Fruit fly (Drosophila melanogaster) whole organism, embryonic: Measurements from ENCODE around the gene CG14440.
A peak's percentile ranks its signal among the peaks of the same experiment; 100 is the strongest.

ENCODE experiments used
- Atf6 ChIP-seq: fragments of 200-800 bp; sonication (Bioruptor generic); IDR thresholded peaks from 2 replicates; pipeline ENCODE4 v1.3.6; 2022; ENCODE audit warnings: missing biosample characterization, missing genetic modification characterization
- Bteb2 ChIP-seq: fragments of 200-800 bp; sonication (Bioruptor generic); optimal IDR thresholded peaks from 2 replicates; lab custom pipeline; 2016; ENCODE audit warnings: missing biosample characterization, missing genetic modification characterization
- CG10209 ChIP-seq: fragments of 200-800 bp; sonication (Bioruptor generic); optimal IDR thresholded peaks from 3 replicates; lab custom pipeline; 2017; ENCODE audit warnings: missing biosample characterization, mild to moderate bottlenecking, missing genetic modification characterization, missing genetic modification reagents
- CG10431 ChIP-seq: fragments of 200-800 bp; sonication (Bioruptor generic); optimal IDR thresholded peaks from 3 replicates; lab custom pipeline; 2018; ENCODE audit warnings: missing biosample characterization, mild to moderate bottlenecking, missing genetic modification characterization
- CG11247 ChIP-seq: fragments of 200-800 bp; sonication (Bioruptor generic); IDR thresholded peaks from 2 replicates; pipeline ENCODE4 v1.3.6; 2022; ENCODE audit warnings: missing biosample characterization, missing genetic modification characterization
- CG11696 ChIP-seq: fragments of 200-800 bp; sonication (Bioruptor generic); IDR thresholded peaks from 2 replicates; pipeline ENCODE4 v1.3.6; 2022; ENCODE audit warnings: missing biosample characterization, missing genetic modification characterization
- CG12744 ChIP-seq: fragments of 200-800 bp; sonication (Bioruptor generic); optimal IDR thresholded peaks from 2 replicates; lab custom pipeline; 2016; ENCODE audit warnings: missing biosample characterization, missing genetic modification characterization
- CG14050 ChIP-seq: fragments of 200-800 bp; sonication (Bioruptor generic); IDR thresholded peaks from 3 replicates; pipeline ENCODE4 v1.3.6; 2022; ENCODE audit warnings: missing biosample characterization, missing genetic modification characterization
- CG15479 ChIP-seq: fragments of 200-800 bp; sonication (Bioruptor generic); optimal IDR thresholded peaks from 3 replicates; lab custom pipeline; 2019; ENCODE audit warnings: missing biosample characterization, mild to moderate bottlenecking, missing genetic modification characterization, moderate library complexity
- CG15696 ChIP-seq: fragments of 200-800 bp; sonication (Bioruptor generic); optimal IDR thresholded peaks from 2 replicates; lab custom pipeline; 2019; ENCODE audit warnings: missing biosample characterization, mild to moderate bottlenecking, missing genetic modification characterization, moderate library complexity
- CG1647 ChIP-seq: fragments of 200-800 bp; sonication (Bioruptor generic); optimal IDR thresholded peaks from 3 replicates; lab custom pipeline; 2016; ENCODE audit warnings: missing biosample characterization, missing genetic modification characterization
- CG16863 ChIP-seq: fragments of 200-800 bp; sonication (Bioruptor generic); optimal IDR thresholded peaks from 3 replicates; lab custom pipeline; 2016; ENCODE audit warnings: missing biosample characterization, missing genetic modification characterization
- CG17359 ChIP-seq: fragments of 200-800 bp; sonication (Bioruptor generic); optimal IDR thresholded peaks from 3 replicates; lab custom pipeline; 2018; ENCODE audit warnings: missing biosample characterization, mild to moderate bottlenecking, missing genetic modification characterization, moderate library complexity
- CG17829 ChIP-seq: fragments of 200-800 bp; optimal IDR thresholded peaks from 2 replicates; lab custom pipeline; 2019; ENCODE audit warnings: missing biosample characterization, mild to moderate bottlenecking, missing genetic modification characterization, moderate library complexity
- CG18599 ChIP-seq: fragments of 200-800 bp; sonication (Bioruptor generic); optimal IDR thresholded peaks from 3 replicates; lab custom pipeline; 2017; ENCODE audit warnings: missing biosample characterization, missing genetic modification characterization, mild to moderate bottlenecking, moderate library complexity, missing genetic modification reagents
- CG31365 ChIP-seq: fragments of 200-800 bp; sonication (Bioruptor generic); optimal IDR thresholded peaks from 2 replicates; lab custom pipeline; 2018; ENCODE audit warnings: missing biosample characterization, mild to moderate bottlenecking, missing genetic modification characterization
- CG6689 ChIP-seq: fragments of 200-800 bp; sonication (Bioruptor generic); IDR thresholded peaks from 2 replicates; pipeline ENCODE4 v1.3.6; 2022; ENCODE audit warnings: missing biosample characterization, missing genetic modification characterization
- CG7372 ChIP-seq: fragments of 200-800 bp; sonication (Bioruptor generic); IDR thresholded peaks from 2 replicates; pipeline ENCODE4 v1.3.6; 2022; ENCODE audit warnings: missing biosample characterization, missing genetic modification characterization
- CG8290 ChIP-seq, 3 experiments: fragments of 200-800 bp; sonication (Bioruptor generic); optimal IDR thresholded peaks; 2 replicates each; lab custom pipeline; 2016 to 2019; ENCODE audit warnings: missing biosample characterization in 3 of 3, missing genetic modification characterization in 3 of 3, mild to moderate bottlenecking in 2 of 3, moderate library complexity in 1 of 3
- CG9817 ChIP-seq: fragments of 200-800 bp; sonication (Bioruptor generic); optimal IDR thresholded peaks from 2 replicates; lab custom pipeline; 2018; ENCODE audit warnings: missing biosample characterization, mild to moderate bottlenecking, missing genetic modification characterization, moderate library complexity
- CkIIα-i1 ChIP-seq: fragments of 200-800 bp; sonication (Bioruptor generic); IDR thresholded peaks from 2 replicates; pipeline ENCODE4 v1.3.6; 2022; ENCODE audit warnings: missing biosample characterization, missing genetic modification characterization
- D19A ChIP-seq: fragments of 200-800 bp; optimal IDR thresholded peaks from 3 replicates; lab custom pipeline; 2019; ENCODE audit warnings: missing biosample characterization, mild to moderate bottlenecking, missing genetic modification characterization, moderate library complexity
- Fer3 ChIP-seq: fragments of 200-800 bp; sonication (Bioruptor generic); optimal IDR thresholded peaks from 2 replicates; lab custom pipeline; 2018; ENCODE audit warnings: missing biosample characterization, mild to moderate bottlenecking, missing genetic modification characterization, moderate library complexity
- HLH3B ChIP-seq: fragments of 200-800 bp; sonication (Bioruptor generic); IDR thresholded peaks from 2 replicates; pipeline ENCODE4 v1.3.6; 2022; ENCODE audit warnings: missing biosample characterization, missing genetic modification characterization
- Hand ChIP-seq: fragments of 200-800 bp; sonication (Bioruptor generic); optimal IDR thresholded peaks from 2 replicates; lab custom pipeline; 2017; ENCODE audit warnings: mild to moderate bottlenecking, missing biosample characterization, missing genetic modification reagents, missing genetic modification characterization
- HmgZ ChIP-seq: fragments of 200-800 bp; sonication (Bioruptor generic); optimal IDR thresholded peaks from 2 replicates; lab custom pipeline; 2018; ENCODE audit warnings: missing biosample characterization, mild to moderate bottlenecking, missing genetic modification characterization
- Hmr ChIP-seq: fragments of 200-800 bp; sonication (Bioruptor generic); optimal IDR thresholded peaks from 3 replicates; lab custom pipeline; 2017; ENCODE audit warnings: mild to moderate bottlenecking, missing biosample characterization, missing genetic modification reagents, missing genetic modification characterization
- Hsf ChIP-seq: fragments of 200-800 bp; sonication (Bioruptor generic); optimal IDR thresholded peaks from 3 replicates; lab custom pipeline; 2016; ENCODE audit warnings: missing biosample characterization, missing genetic modification characterization
- Lhr ChIP-seq: fragments of 200-800 bp; sonication (Bioruptor generic); optimal IDR thresholded peaks from 3 replicates; lab custom pipeline; 2017; ENCODE audit warnings: mild to moderate bottlenecking, missing biosample characterization, missing genetic modification reagents, missing genetic modification characterization
- Nf-YC ChIP-seq: fragments of 200-800 bp; optimal IDR thresholded peaks from 3 replicates; lab custom pipeline; 2019; ENCODE audit warnings: missing biosample characterization, mild to moderate bottlenecking, missing genetic modification characterization, moderate library complexity
- Oli ChIP-seq: fragments of 200-800 bp; sonication (Bioruptor generic); optimal IDR thresholded peaks from 2 replicates; lab custom pipeline; 2018; ENCODE audit warnings: missing biosample characterization, mild to moderate bottlenecking, missing genetic modification characterization, moderate library complexity
- Optix ChIP-seq: fragments of 200-800 bp; sonication (Bioruptor generic); IDR thresholded peaks from 3 replicates; pipeline ENCODE4 v1.3.6; 2022; ENCODE audit warnings: missing biosample characterization, missing genetic modification characterization
- Spps ChIP-seq: fragments of 200-800 bp; sonication (Bioruptor generic); optimal IDR thresholded peaks from 2 replicates; lab custom pipeline; 2018; ENCODE audit warnings: missing biosample characterization, mild to moderate bottlenecking, missing genetic modification characterization
- TFAM ChIP-seq: fragments of 200-800 bp; sonication (Bioruptor generic); optimal IDR thresholded peaks from 2 replicates; lab custom pipeline; 2017; ENCODE audit warnings: missing biosample characterization, missing genetic modification characterization, inconsistent platforms
- ac ChIP-seq: fragments of 200-800 bp; sonication (Bioruptor generic); optimal IDR thresholded peaks from 3 replicates; lab custom pipeline; 2017; ENCODE audit warnings: missing biosample characterization, mild to moderate bottlenecking, missing genetic modification characterization
- ase ChIP-seq: fragments of 200-800 bp; sonication (Bioruptor generic); IDR thresholded peaks from 3 replicates; pipeline ENCODE4 v1.3.6; 2022; ENCODE audit warnings: missing biosample characterization, missing genetic modification characterization
- caup ChIP-seq: fragments of 200-800 bp; sonication (Bioruptor generic); optimal IDR thresholded peaks from 3 replicates; lab custom pipeline; 2017; ENCODE audit warnings: missing biosample characterization, mild to moderate bottlenecking, missing genetic modification characterization, moderate library complexity; ENCODE audit not compliant: severe bottlenecking
- chinmo ChIP-seq: fragments of 200-800 bp; sonication (Bioruptor generic); IDR thresholded peaks from 4 replicates; pipeline ENCODE4 v1.3.6; 2022; ENCODE audit warnings: missing biosample characterization, missing genetic modification characterization; ENCODE audit not compliant: partially characterized antibody
- crc ChIP-seq: fragments of 200-800 bp; sonication (Bioruptor generic); optimal IDR thresholded peaks from 2 replicates; lab custom pipeline; 2016; ENCODE audit warnings: missing biosample characterization, missing genetic modification characterization
- crol ChIP-seq: fragments of 200-800 bp; sonication (Bioruptor generic); IDR thresholded peaks from 2 replicates; pipeline ENCODE4 v1.3.6; 2022; ENCODE audit warnings: missing biosample characterization, missing genetic modification characterization
- eyg ChIP-seq: fragments of 200-800 bp; sonication (Bioruptor generic); optimal IDR thresholded peaks from 3 replicates; lab custom pipeline; 2016; ENCODE audit warnings: missing biosample characterization, missing genetic modification characterization
- gsb-n ChIP-seq: fragments of 200-800 bp; sonication (Bioruptor generic); optimal IDR thresholded peaks from 3 replicates; lab custom pipeline; 2018; ENCODE audit warnings: missing biosample characterization, mild to moderate bottlenecking, missing genetic modification characterization
- hkb ChIP-seq, 2 experiments: fragments of 200-800 bp in 1 of 2; fragments of >200 bp in 1 of 2; sonication (Bioruptor generic) in 1 of 2; IDR thresholded peaks in 1 of 2; optimal IDR thresholded peaks in 1 of 2; 2 replicates each; pipeline versions ENCODE4 v1.3.6 to Lab custom; 2017 to 2022; ENCODE audit warnings: missing biosample characterization in 1 of 2, missing genetic modification characterization in 1 of 2
- jing ChIP-seq: fragments of 200-800 bp; sonication (Bioruptor generic); optimal IDR thresholded peaks from 2 replicates; lab custom pipeline; 2018; ENCODE audit warnings: missing biosample characterization, mild to moderate bottlenecking, missing genetic modification characterization
- luna ChIP-seq: fragments of 200-800 bp; sonication (Bioruptor generic); optimal IDR thresholded peaks from 2 replicates; lab custom pipeline; 2016; ENCODE audit warnings: missing biosample characterization, missing genetic modification characterization
- pnt ChIP-seq: fragments of 200-800 bp; sonication (Bioruptor generic); optimal IDR thresholded peaks from 3 replicates; lab custom pipeline; 2016; ENCODE audit warnings: missing biosample characterization, missing genetic modification characterization
- slou ChIP-seq: fragments of 200-800 bp; sonication (Bioruptor generic); optimal IDR thresholded peaks from 3 replicates; lab custom pipeline; 2016; ENCODE audit warnings: missing biosample characterization, missing genetic modification characterization
- so ChIP-seq: fragments of 200-800 bp; sonication (Bioruptor generic); IDR thresholded peaks from 3 replicates; pipeline ENCODE4 v1.3.6; 2022; ENCODE audit warnings: missing biosample characterization, missing genetic modification characterization
- tup ChIP-seq: fragments of 200-800 bp; sonication (Bioruptor generic); optimal IDR thresholded peaks from 2 replicates; lab custom pipeline; 2016; ENCODE audit warnings: missing biosample characterization, mild to moderate bottlenecking, missing genetic modification characterization, moderate library complexity

Gene CG14440

DNA sequence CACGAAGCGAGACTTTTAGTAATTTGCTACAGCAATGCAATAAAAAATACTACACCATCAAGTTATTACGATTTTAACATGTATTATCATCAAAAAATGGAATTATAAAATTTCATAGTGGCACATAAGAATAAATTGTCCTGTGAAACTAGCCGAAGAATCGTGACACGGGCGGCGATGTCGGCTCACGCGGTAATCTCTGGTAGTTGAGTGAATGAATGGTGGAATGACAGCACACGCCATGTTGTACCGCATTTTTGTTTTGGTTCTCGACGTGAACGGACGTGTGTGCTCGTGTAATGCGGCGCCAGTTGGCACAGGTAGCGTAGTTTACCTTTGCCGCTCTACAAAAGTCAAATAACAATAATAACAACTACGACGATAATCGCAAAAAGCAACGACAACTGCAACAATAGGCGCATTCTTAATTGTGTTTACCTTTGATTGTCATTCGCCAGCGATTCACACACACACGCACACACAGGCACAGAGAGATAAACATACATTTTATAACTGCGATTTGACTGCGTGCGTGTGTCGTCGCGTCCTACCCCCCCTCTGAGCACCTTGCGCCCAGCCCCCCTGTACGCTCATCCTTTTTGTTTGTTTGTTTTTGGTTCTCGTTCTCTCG lies 1.0 kb upstream of the CG14440 start, which contains the start of gene CG14441 (continued):
- peak; percentile 78 for TF ChIP-seq CG15479 (GFP tag; lab: Kevin White, UChicago)
- TF ChIP-seq CG14050 (GFP tag; lab: Robert Waterston, UW), result no peak
- peak; percentile 10 for TF ChIP-seq CG15696
- TF ChIP-seq CG11696 (GFP tag; lab: Robert Waterston, UW), result no peak
- no peak for TF ChIP-seq CG10431 (GFP tag; lab: Kevin White, UChicago)
- peak; percentile 60 for TF ChIP-seq Nf-YC (tag; lab: Kevin White, UChicago)
- TF ChIP-seq crc (GFP tag; lab: Kevin White, UChicago), result no peak
- peak; percentile 23 for TF ChIP-seq CG31365 (tag; lab: Kevin White, UChicago)
- peak; percentile 80 for TF ChIP-seq Hmr (GFP tag; lab: Kevin White, UChicago)
- no peak for TF ChIP-seq TFAM (GFP tag; lab: Kevin White, UChicago)
- no peak for TF ChIP-seq CG6689
- TF ChIP-seq CG10209 (GFP tag; lab: Kevin White, UChicago), result peak; percentile 21
- TF ChIP-seq HmgZ (tag; lab: Kevin White, UChicago), result peak; percentile 62
- TF ChIP-seq CG11247 (GFP tag; lab: Robert Waterston, UW), result no peak
- TF ChIP-seq jing (GFP tag; lab: Kevin White, UChicago), result no peak
- no peak for TF ChIP-seq CG9817
- no peak for TF ChIP-seq eyg (GFP tag; lab: Kevin White, UChicago)
- peak; percentile 79 for TF ChIP-seq CG18599 (GFP tag; lab: Kevin White, UChicago)
- peak; percentile 34 for TF ChIP-seq D19A (tag; lab: Kevin White, UChicago)
- peak; percentile 47 for TF ChIP-seq Bteb2
- peak; percentile 26 for TF ChIP-seq Hsf (GFP tag; lab: Kevin White, UChicago)
- TF ChIP-seq chinmo (GFP tag; lab: Robert Waterston, UW), result peak; percentile 98
- no peak for TF ChIP-seq CG1647 (GFP tag; lab: Kevin White, UChicago)
- TF ChIP-seq luna (GFP tag; lab: Kevin White, UChicago), result peak; percentile 21
- peak; percentile 78 for TF ChIP-seq crol (GFP tag; lab: Robert Waterston, UW)
- no peak for TF ChIP-seq CG7372 (GFP tag; lab: Robert Waterston, UW)
- 0 out of 3 replicates have a peak, but pooled peaks have one; percentile 21 for TF ChIP-seq ase (GFP tag; lab: Robert Waterston, UW)
- no peak for TF ChIP-seq pnt (GFP tag; lab: Kevin White, UChicago)
- TF ChIP-seq slou, result no peak
- TF ChIP-seq Optix (GFP tag; lab: Robert Waterston, UW), result no peak
- TF ChIP-seq Lhr (GFP tag; lab: Kevin White, UChicago), result no peak
- peak; percentile 32 for TF ChIP-seq Fer3 (tag; lab: Kevin White, UChicago)
- no peak for TF ChIP-seq HLH3B (GFP tag; lab: Robert Waterston, UW)
- no peak for TF ChIP-seq CG16863 (GFP tag; lab: Kevin White, UChicago)
- TF ChIP-seq Hand (GFP tag; lab: Kevin White, UChicago), result peak; percentile 63
- no peak for TF ChIP-seq hkb (optimal IDR thresholded peaks at IDR 0.05; lab: Kevin White, UChicago)
- peak; percentile 53 for TF ChIP-seq hkb (GFP tag; IDR thresholded peaks at IDR 0.05; lab: Robert Waterston, UW)
- peak; percentile 57; the same call in 1 of the 3 replicates for TF ChIP-seq so
- peak; percentile 80 for TF ChIP-seq caup
- TF ChIP-seq CG12744 (GFP tag; lab: Kevin White, UChicago), result peak; percentile 41
- no peak for TF ChIP-seq CkIIα-i1 (GFP tag; lab: Robert Waterston, UW)
- TF ChIP-seq tup (GFP tag; lab: Kevin White, UChicago), result no peak
- TF ChIP-seq Spps (tag; lab: Kevin White, UChicago), result peak; percentile 22
- peak; percentile 28 for TF ChIP-seq gsb-n (tag; lab: Kevin White, UChicago)
- peak; percentile 30 for TF ChIP-seq CG17359 (tag; lab: Kevin White, UChicago)
- peak; percentile 47 for TF ChIP-seq CG17829 (tag; lab: Kevin White, UChicago)
- peak; percentile 46; the same call in 1 of the 2 replicates for TF ChIP-seq Atf6
- TF ChIP-seq CG8290 (GFP tag; optimal IDR thresholded peaks at IDR 0.05; lab: Kevin White, UChicago), result no peak
- peak; percentile 1 to 55 for TF ChIP-seq CG8290 (tag; optimal IDR thresholded peaks at IDR 0.05; lab: Kevin White, UChicago)
- TF ChIP-seq Oli (tag; lab: Kevin White, UChicago), result no peak
- TF ChIP-seq ac (GFP tag; lab: Kevin White, UChicago), result peak; percentile 1
